Worm (Caenorhabditis elegans) whole organism, mixed stage, embryonic: ENCODE measurements around the gene srsx-5.

ENCODE experiments used
- M03D4.4 ChIP-seq: sonication (generic microtip); optimal IDR thresholded peaks from 2 replicates; lab custom pipeline; 2017; ENCODE audit warnings: mild to moderate bottlenecking, missing genetic modification characterization, missing compliant biosample characterization
- bed-3 ChIP-seq: fragments of 200-800 bp; sonication (Bioruptor generic); optimal IDR thresholded peaks from 3 replicates; lab custom pipeline; 2018; ENCODE audit warnings: mild to moderate bottlenecking, missing genetic modification characterization, moderate library complexity, missing compliant biosample characterization
- blmp-1 ChIP-seq: fragments of 150-350 bp; optimal IDR thresholded peaks from 2 replicates; lab custom pipeline; 2014; ENCODE audit warnings: missing biosample characterization, missing genetic modification characterization
- ceh-39 ChIP-seq: fragments of 150-350 bp; optimal IDR thresholded peaks from 2 replicates; lab custom pipeline; 2014; ENCODE audit warnings: missing biosample characterization, missing genetic modification characterization
- ceh-83 ChIP-seq: fragments of 200-800 bp; sonication (Bioruptor generic); optimal IDR thresholded peaks from 2 replicates; lab custom pipeline; 2018; ENCODE audit warnings: mild to moderate bottlenecking, missing genetic modification characterization, missing compliant biosample characterization
- ces-1 ChIP-seq: fragments of 150-350 bp; optimal IDR thresholded peaks from 2 replicates; lab custom pipeline; 2014; ENCODE audit warnings: missing biosample characterization, missing genetic modification reagents, missing genetic modification characterization
- cnd-1 ChIP-seq: fragments of 200-800 bp; sonication (Bioruptor generic); optimal IDR thresholded peaks from 2 replicates; lab custom pipeline; 2018; ENCODE audit warnings: mild to moderate bottlenecking, missing genetic modification characterization, missing compliant biosample characterization
- drap-1 ChIP-seq: fragments of 200-800 bp; sonication (Bioruptor generic); optimal IDR thresholded peaks from 3 replicates; lab custom pipeline; 2018; ENCODE audit warnings: mild to moderate bottlenecking, missing genetic modification characterization, missing compliant biosample characterization
- elt-1 ChIP-seq: sonication (generic microtip); optimal IDR thresholded peaks from 2 replicates; lab custom pipeline; 2017; ENCODE audit warnings: missing genetic modification characterization, mild to moderate bottlenecking, missing compliant biosample characterization, antibody characterized with exemption, moderate library complexity, borderline replicate concordance; ENCODE audit not compliant: insufficient read depth
- elt-3 ChIP-seq: fragments of 150-350 bp; optimal IDR thresholded peaks from 2 replicates; lab custom pipeline; 2014; ENCODE audit warnings: missing biosample characterization, missing genetic modification characterization
- flh-1 ChIP-seq: fragments of 200-800 bp; sonication (Bioruptor generic); optimal IDR thresholded peaks from 2 replicates; lab custom pipeline; 2018; ENCODE audit warnings: mild to moderate bottlenecking, missing genetic modification characterization, moderate library complexity, missing compliant biosample characterization
- ham-2 ChIP-seq: fragments of 200-800 bp; sonication (Bioruptor generic); optimal IDR thresholded peaks from 2 replicates; lab custom pipeline; 2018; ENCODE audit warnings: mild to moderate bottlenecking, missing genetic modification characterization, missing compliant biosample characterization
- hlh-1 ChIP-seq: fragments of 150-350 bp; optimal IDR thresholded peaks from 2 replicates; lab custom pipeline; 2014; ENCODE audit warnings: missing biosample characterization, missing genetic modification reagents, missing genetic modification characterization
- lin-13 ChIP-seq: fragments of 150-350 bp; optimal IDR thresholded peaks from 2 replicates; lab custom pipeline; 2014; ENCODE audit warnings: missing biosample characterization, missing genetic modification characterization
- lin-32 ChIP-seq: fragments of 200-800 bp; sonication (Bioruptor generic); optimal IDR thresholded peaks from 2 replicates; lab custom pipeline; 2018; ENCODE audit warnings: mild to moderate bottlenecking, missing genetic modification characterization, missing compliant biosample characterization
- lsy-2 ChIP-seq: fragments of 150-350 bp; optimal IDR thresholded peaks from 2 replicates; lab custom pipeline; 2014; ENCODE audit warnings: missing biosample characterization, missing genetic modification characterization
- mab-5 ChIP-seq: fragments of 150-350 bp; optimal IDR thresholded peaks from 2 replicates; lab custom pipeline; 2014; ENCODE audit warnings: missing biosample characterization, missing genetic modification characterization
- mep-1 ChIP-seq: fragments of 150-350 bp; optimal IDR thresholded peaks from 2 replicates; lab custom pipeline; 2017; ENCODE audit warnings: missing biosample characterization, missing genetic modification reagents, missing genetic modification characterization, inconsistent platforms
- mls-2 ChIP-seq: sonication (generic microtip); optimal IDR thresholded peaks from 2 replicates; lab custom pipeline; 2016; ENCODE audit warnings: mild to moderate bottlenecking, missing genetic modification characterization, moderate library complexity, missing compliant biosample characterization
- nhr-12 ChIP-seq: fragments of 150-350 bp; optimal IDR thresholded peaks from 2 replicates; lab custom pipeline; 2014; ENCODE audit warnings: missing biosample characterization, missing genetic modification characterization
- nhr-2 ChIP-seq: fragments of 150-350 bp; optimal IDR thresholded peaks from 2 replicates; lab custom pipeline; 2014; ENCODE audit warnings: missing biosample characterization, missing genetic modification characterization
- nhr-28 ChIP-seq: fragments of 150-350 bp; optimal IDR thresholded peaks from 2 replicates; lab custom pipeline; 2014; ENCODE audit warnings: missing biosample characterization, missing genetic modification characterization
- pha-4 ChIP-seq: fragments of 150-350 bp; optimal IDR thresholded peaks from 2 replicates; lab custom pipeline; 2018; ENCODE audit warnings: missing biosample characterization, missing genetic modification reagents, missing genetic modification characterization
- sem-2 ChIP-seq: fragments of 200-800 bp; sonication (Bioruptor generic); optimal IDR thresholded peaks from 2 replicates; lab custom pipeline; 2018; ENCODE audit warnings: mild to moderate bottlenecking, missing genetic modification characterization, missing compliant biosample characterization
- snpc-4 ChIP-seq: fragments of 150-350 bp; optimal IDR thresholded peaks from 2 replicates; lab custom pipeline; 2014; ENCODE audit warnings: missing biosample characterization, missing genetic modification characterization
- tbx-8 ChIP-seq: fragments of 200-800 bp; sonication (Bioruptor generic); optimal IDR thresholded peaks from 2 replicates; lab custom pipeline; 2018; ENCODE audit warnings: mild to moderate bottlenecking, missing genetic modification characterization, moderate library complexity, missing compliant biosample characterization
- unc-120 ChIP-seq: sonication (generic microtip); optimal IDR thresholded peaks from 2 replicates; lab custom pipeline; 2017; ENCODE audit warnings: missing genetic modification characterization, missing compliant biosample characterization; ENCODE audit not compliant: poor library complexity, severe bottlenecking
- unc-39 ChIP-seq: fragments of 150-350 bp; optimal IDR thresholded peaks from 2 replicates; lab custom pipeline; 2014; ENCODE audit warnings: missing biosample characterization, missing genetic modification characterization
- unc-62 ChIP-seq: fragments of 150-350 bp; optimal IDR thresholded peaks from 2 replicates; lab custom pipeline; 2014; ENCODE audit warnings: missing biosample characterization, missing genetic modification reagents, missing genetic modification characterization
- zip-8 ChIP-seq: fragments of 150-350 bp; optimal IDR thresholded peaks from 2 replicates; lab custom pipeline; 2014; ENCODE audit warnings: missing biosample characterization, missing genetic modification characterization
- ztf-11 ChIP-seq: fragments of 150-350 bp; optimal IDR thresholded peaks from 2 replicates; lab custom pipeline; 2014; ENCODE audit warnings: missing biosample characterization, missing genetic modification characterization

srsx-5 gene

ce11 chrV:7926784-7927183, 2.0 kb upstream of the srsx-5 start, which contains the start of gene srsx-6:
TSS of gene srsx-6 (plus strand) at chrV:7927084.
- TF ChIP-seq ceh-83 (GFP tag; lab: Kevin White, UChicago) (no peak), lin-13 (tag; lab: Kevin White, UChicago) (no peak), zip-8 (tag; lab: Kevin White, UChicago) (no peak), unc-62 (GFP tag; lab: Kevin White, UChicago) (no peak), ces-1 (GFP tag; lab: Kevin White, UChicago) (no peak), mep-1 (tag; lab: Kevin White, UChicago) (no peak), mab-5 (tag; lab: Kevin White, UChicago) (no peak)

- TF ChIP-seq elt-1 (no peak), mep-1 (tag; lab: Kevin White, UChicago) (no peak), drap-1 (no peak), nhr-12 (tag; lab: Kevin White, UChicago) (no peak), tbx-8 (no peak), ztf-11 (no peak), cnd-1 (tag; lab: Kevin White, UChicago) (no peak)
These were observed 4.2 kb downstream of the srsx-5 start, which contains the start of gene ncx-10 for ce11 chrV:7932998-7933397. TSS of gene ncx-10 (minus strand) at chrV:7933098.

ce11 chrV:7937152-7937551, 8.4 kb downstream of the srsx-5 start, which contains the start of gene srsx-3:
TSS of gene srsx-3 (minus strand) at chrV:7937252.
- TF ChIP-seq unc-39 (tag; lab: Kevin White, UChicago) (no peak), hlh-1 (tag; lab: Kevin White, UChicago) (no peak), ham-2 (GFP tag; lab: Kevin White, UChicago) (no peak), ceh-39 (tag; lab: Kevin White, UChicago) (no peak), bed-3 (GFP tag; lab: Kevin White, UChicago) (no peak), snpc-4 (no peak), lsy-2 (tag; lab: Kevin White, UChicago) (no peak)

ce11 chrV:7940299-7940698, 11.5 kb downstream of the srsx-5 start, which contains the start of gene srt-53:
TSS of gene srt-53 (minus strand) at chrV:7940399.
- no peak for TF ChIP-seq ham-2 (GFP tag; lab: Kevin White, UChicago)
- TF ChIP-seq tbx-8: no peak
- TF ChIP-seq hlh-1 (tag; lab: Kevin White, UChicago): no peak
- TF ChIP-seq elt-1: no peak
- TF ChIP-seq snpc-4: no peak
- no peak for TF ChIP-seq nhr-12 (tag; lab: Kevin White, UChicago)
- no peak for TF ChIP-seq lin-32 (GFP tag; lab: Kevin White, UChicago)
- TF ChIP-seq lsy-2 (tag; lab: Kevin White, UChicago): no peak
- no peak for TF ChIP-seq lin-13 (tag; lab: Kevin White, UChicago)
- TF ChIP-seq blmp-1: no peak
- no peak for TF ChIP-seq pha-4

- TF ChIP-seq lin-13 (tag; lab: Kevin White, UChicago): no peak
- no peak for TF ChIP-seq hlh-1 (tag; lab: Kevin White, UChicago)
- TF ChIP-seq mep-1 (tag; lab: Kevin White, UChicago): no peak
- TF ChIP-seq drap-1: no peak
- no peak for TF ChIP-seq mab-5 (tag; lab: Kevin White, UChicago)
- no peak for TF ChIP-seq unc-62 (GFP tag; lab: Kevin White, UChicago)
- no peak for TF ChIP-seq mls-2 (tag; lab: Kevin White, UChicago)
- TF ChIP-seq elt-3 (tag; lab: Kevin White, UChicago): no peak
- no peak for TF ChIP-seq unc-120 (tag; lab: Kevin White, UChicago)
- TF ChIP-seq nhr-2 (tag; lab: Kevin White, UChicago): no peak
- no peak for TF ChIP-seq lin-32 (GFP tag; lab: Kevin White, UChicago)
- no peak for TF ChIP-seq blmp-1
- TF ChIP-seq nhr-28 (tag; lab: Kevin White, UChicago): no peak
These were observed 14.8 kb downstream of the srsx-5 start, which contains the start of gene Y97E10B.1 for ce11 chrV:7943568-7943967. TSS of gene Y97E10B.1 (plus strand) at chrV:7943868.

ce11 chrV:7946229-7946628, 17.5 kb downstream of the srsx-5 start:
- TF ChIP-seq sem-2 (GFP tag; lab: Kevin White, UChicago): no peak
- no peak for TF ChIP-seq ces-1 (GFP tag; lab: Kevin White, UChicago)
- TF ChIP-seq drap-1: no peak
- TF ChIP-seq snpc-4: no peak
- TF ChIP-seq ham-2 (GFP tag; lab: Kevin White, UChicago): no peak
- TF ChIP-seq flh-1 (GFP tag; lab: Kevin White, UChicago): no peak
- TF ChIP-seq M03D4.4 (tag; lab: Kevin White, UChicago): no peak
- no peak for TF ChIP-seq pha-4
- TF ChIP-seq ceh-39 (tag; lab: Kevin White, UChicago): no peak
- TF ChIP-seq mab-5 (tag; lab: Kevin White, UChicago): no peak
- no peak for TF ChIP-seq elt-1
